Worm (Caenorhabditis elegans): ENCODE results near the gene nspc-14.

The nspc-14 gene

ce11 chrX:12347822-12348221 lies 11.0 kb downstream of the nspc-14 start (continued):
- TF ChIP-seq F55B11.4 (tag; optimal IDR thresholded peaks at IDR 0.05; ENCODE audit: borderline replicate concordance, insufficient read depth) (no peak), ztf-6 (GFP tag; IDR thresholded peaks at IDR 0.05) (no peak), ZK185.1 (tag; optimal IDR thresholded peaks at IDR 0.05; ENCODE audit: poor library complexity, severe bottlenecking) (peak; percentile 71), B0035.1 (tag; optimal IDR thresholded peaks at IDR 0.05) (peak; percentile 18), mxl-1 (tag; optimal IDR thresholded peaks at IDR 0.05) (peak; percentile 40), Y56A3A.18 (GFP tag; IDR thresholded peaks at IDR 0.05) (peak; percentile 76), B0019.2 (GFP tag; conservative IDR thresholded peaks at IDR 0.05) (0 out of 2 replicates have a peak, but pooled peaks have one; percentile 7), hrde-1 (tag; optimal IDR thresholded peaks at IDR 0.05; ENCODE audit: borderline replicate concordance) (peak; percentile 61), ccch-3 (GFP tag; optimal IDR thresholded peaks at IDR 0.05) (no peak), lin-35 (GFP tag; optimal IDR thresholded peaks at IDR 0.05) (no peak), nfya-2 (GFP tag; IDR thresholded peaks at IDR 0.05) (no peak), tbx-9 (tag; optimal IDR thresholded peaks at IDR 0.05; ENCODE audit: borderline replicate concordance) (no peak), egl-44 (GFP tag; IDR thresholded peaks at IDR 0.05) (0 out of 2 replicates have a peak, but pooled peaks have one; percentile 36), F52B5.7 (tag; optimal IDR thresholded peaks at IDR 0.05) (peak; percentile 58), unc-130 (GFP tag; optimal IDR thresholded peaks at IDR 0.05) (no peak), mel-28 (tag; optimal IDR thresholded peaks at IDR 0.05; ENCODE audit: borderline replicate concordance) (no peak), pha-4 (tag; optimal IDR thresholded peaks at IDR 0.05) (no peak), rcor-1 (GFP tag; IDR thresholded peaks at IDR 0.05) (peak; percentile 72), K11D2.4 (GFP tag; IDR thresholded peaks at IDR 0.05) (no peak), dpl-1 (GFP tag; optimal IDR thresholded peaks at IDR 0.05) (no peak), ets-4 (GFP tag; optimal IDR thresholded peaks at IDR 0.05) (no peak), unc-62 (GFP tag; optimal IDR thresholded peaks at IDR 0.05) (no peak), xnd-1 (tag; optimal IDR thresholded peaks at IDR 0.05) (no peak), Y95B8A.8 (GFP tag; IDR thresholded peaks at IDR 0.05) (0 out of 2 replicates have a peak, but pooled peaks have one; percentile 51), F39B2.1 (GFP tag; IDR thresholded peaks at IDR 0.05) (no peak), mcd-1 (GFP tag; IDR thresholded peaks at IDR 0.05) (no peak), him-1 (tag; optimal IDR thresholded peaks at IDR 0.05) (peak; percentile 75), zim-3 (tag; optimal IDR thresholded peaks at IDR 0.05) (no peak), efl-1 (GFP tag; optimal IDR thresholded peaks at IDR 0.05) (peak; percentile 7), ztf-26 (tag; optimal IDR thresholded peaks at IDR 0.05) (peak; percentile 52), nhr-80 (tag; optimal IDR thresholded peaks at IDR 0.05) (peak; percentile 49), die-1 (tag; optimal IDR thresholded peaks at IDR 0.05) (peak; percentile 87), rpc-1 (optimal IDR thresholded peaks at IDR 0.05) (peak; percentile 86), rpc-1 (tag; optimal IDR thresholded peaks at IDR 0.05) (peak; percentile 90), snpc-1.1 (tag; optimal IDR thresholded peaks at IDR 0.05; ENCODE audit: insufficient read depth) (no peak), ceh-40 (GFP tag; IDR thresholded peaks at IDR 0.05) (0 out of 2 replicates have a peak, but pooled peaks have one; percentile 38), B0336.3 (GFP tag; IDR thresholded peaks at IDR 0.05) (no peak), attf-6 (GFP tag; IDR thresholded peaks at IDR 0.05) (peak; percentile 71), attf-3 (GFP tag; conservative IDR thresholded peaks at IDR 0.05) (0 out of 2 replicates have a peak, but pooled peaks have one; percentile 16), nhr-179 (tag; optimal IDR thresholded peaks at IDR 0.05) (peak; percentile 64), T07F8.4 (tag; optimal IDR thresholded peaks at IDR 0.05) (peak; percentile 59), hmg-20 (GFP tag; IDR thresholded peaks at IDR 0.05) (no peak), madf-6 (GFP tag; IDR thresholded peaks at IDR 0.05) (0 out of 2 replicates have a peak, but pooled peaks have one; percentile 49), dpff-1 (tag; optimal IDR thresholded peaks at IDR 0.05) (no peak), ztf-3 (GFP tag; optimal IDR thresholded peaks at IDR 0.05) (no peak), Y67H2A.10 (GFP tag; conservative IDR thresholded peaks at IDR 0.05) (no peak), ztf-22 (GFP tag; optimal IDR thresholded peaks at IDR 0.05) (peak; percentile 15), zfh-2 (GFP tag; conservative IDR thresholded peaks at IDR 0.05) (no peak), Y79H2A.3 (GFP tag; conservative IDR thresholded peaks at IDR 0.05) (no peak)
